Fruit fly (Drosophila melanogaster): ENCODE data around the gene CG31019.

dm6 chr3R:30590845-30591244 is 6.0 kb upstream of the CG31019 start:
- TF ChIP-seq Snoo (tag; optimal IDR thresholded peaks at IDR 0.05) (no peak), rn (GFP tag; IDR thresholded peaks at IDR 0.05) (no peak), CG32121 (GFP tag; IDR thresholded peaks at IDR 0.05) (no peak), CG15710 (tag; optimal IDR thresholded peaks at IDR 0.05) (no peak), CG13204 (GFP tag; optimal IDR thresholded peaks at IDR 0.05) (no peak)

All from whole organism, pupa.